Worm (Caenorhabditis elegans): Measurements from ENCODE around the gene T19C3.5.

Gene T19C3.5

DNA sequence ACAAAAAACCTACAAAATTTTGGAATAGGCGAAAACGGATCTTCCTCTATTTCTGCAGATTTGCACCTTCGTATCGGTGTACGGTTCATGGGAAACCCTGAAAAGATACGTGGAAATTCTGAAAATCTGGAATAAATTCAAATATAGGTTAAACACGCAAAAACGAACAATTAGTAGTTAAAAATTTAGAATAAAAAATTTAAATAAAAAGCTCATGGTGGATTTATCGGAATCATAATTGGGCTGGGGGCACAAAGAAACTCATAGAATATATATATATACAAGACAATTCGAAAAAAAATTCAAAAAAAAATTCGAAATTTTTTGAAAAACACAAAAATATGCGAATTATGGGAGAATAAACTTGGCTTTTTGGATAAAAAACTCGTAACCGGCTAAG is 40.7 kb downstream of the T19C3.5 start, which contains the start of gene helq-1:
Gene helq-1 (minus strand): TSS at position 101 of the 400 bp plus-strand sequence.
- TF ChIP-seq hlh-13 (GFP tag; optimal IDR thresholded peaks at IDR 0.05) (no peak), unc-86 (tag; optimal IDR thresholded peaks at IDR 0.05) (no peak), odd-2 (tag; optimal IDR thresholded peaks at IDR 0.05) (no peak), C38D4.7 (GFP tag; optimal IDR thresholded peaks at IDR 0.05) (no peak), ceh-14 (tag; optimal IDR thresholded peaks at IDR 0.05) (no peak), rnt-1 (tag; optimal IDR thresholded peaks at IDR 0.05) (no peak), T23F11.4 (GFP tag; optimal IDR thresholded peaks at IDR 0.05) (no peak), lin-11 (tag; optimal IDR thresholded peaks at IDR 0.05) (no peak), sox-2 (GFP tag; IDR thresholded peaks at IDR 0.05) (no peak), ceh-2 (tag; optimal IDR thresholded peaks at IDR 0.05) (no peak), ceh-48 (tag; optimal IDR thresholded peaks at IDR 0.05) (no peak), ceh-19 (GFP tag; optimal IDR thresholded peaks at IDR 0.05) (no peak), hlh-30 (tag; optimal IDR thresholded peaks at IDR 0.05; ENCODE audit: insufficient read depth) (no peak)

DNA sequence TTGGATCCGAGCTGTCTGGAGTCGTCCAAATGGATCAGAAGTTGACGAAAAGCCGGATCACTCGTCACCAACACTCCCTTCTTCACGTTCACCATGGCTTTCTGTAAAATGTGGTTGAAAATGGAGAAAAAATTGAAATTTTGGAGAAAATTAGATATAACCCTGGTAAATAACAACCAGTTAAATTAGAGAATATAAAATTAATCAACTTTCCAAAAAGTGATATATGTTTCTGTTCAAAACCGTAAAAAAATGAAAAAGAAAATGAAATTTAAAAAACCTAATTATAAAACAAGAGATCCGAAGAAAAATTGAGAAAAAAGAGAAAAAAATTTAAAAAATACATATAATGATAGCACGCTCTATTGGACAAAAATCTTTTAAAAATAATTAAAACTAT is 50.3 kb downstream of the T19C3.5 start, which contains the start of gene gtf-2H5:
Gene gtf-2H5 (minus strand): TSS at position 101 of the 400 bp plus-strand sequence.
- no peak for TF ChIP-seq ceh-34 (tag; optimal IDR thresholded peaks at IDR 0.05)
- TF ChIP-seq lin-11 (tag; optimal IDR thresholded peaks at IDR 0.05) = no peak
- no peak for TF ChIP-seq dmd-4 (tag; optimal IDR thresholded peaks at IDR 0.05; ENCODE audit: borderline replicate concordance)
- TF ChIP-seq ceh-18 (tag; optimal IDR thresholded peaks at IDR 0.05) = no peak
- no peak for TF ChIP-seq zip-5 (tag; optimal IDR thresholded peaks at IDR 0.05)
- no peak for TF ChIP-seq che-1 (tag; optimal IDR thresholded peaks at IDR 0.05)
- no peak for TF ChIP-seq nfya-1 (tag; optimal IDR thresholded peaks at IDR 0.05)
- TF ChIP-seq sox-2 (GFP tag; IDR thresholded peaks at IDR 0.05) = no peak
- TF ChIP-seq hlh-15 (tag; optimal IDR thresholded peaks at IDR 0.05) = no peak

- no peak for TF ChIP-seq tbx-2 (tag; optimal IDR thresholded peaks at IDR 0.05)
- no peak for TF ChIP-seq ceh-22 (tag; optimal IDR thresholded peaks at IDR 0.05)
- no peak for TF ChIP-seq ceh-6 (GFP tag; optimal IDR thresholded peaks at IDR 0.05)
- TF ChIP-seq ceh-2 (tag; optimal IDR thresholded peaks at IDR 0.05) = no peak
- no peak for TF ChIP-seq hlh-15 (tag; optimal IDR thresholded peaks at IDR 0.05)
- no peak for TF ChIP-seq ttx-3 (tag; optimal IDR thresholded peaks at IDR 0.05)
- no peak for TF ChIP-seq ceh-30 (tag; optimal IDR thresholded peaks at IDR 0.05)
- TF ChIP-seq unc-3 (GFP tag; conservative IDR thresholded peaks at IDR 0.05) = no peak
- TF ChIP-seq unc-3 (tag; optimal IDR thresholded peaks at IDR 0.05) = no peak
- TF ChIP-seq syd-9 (tag; optimal IDR thresholded peaks at IDR 0.05) = no peak
- no peak for TF ChIP-seq ama-1 (optimal IDR thresholded peaks at IDR 0.05)
- TF ChIP-seq dmd-4 (tag; optimal IDR thresholded peaks at IDR 0.05; ENCODE audit: borderline replicate concordance) = no peak
- TF ChIP-seq hlh-8 (tag; optimal IDR thresholded peaks at IDR 0.05) = no peak
- no peak for TF ChIP-seq gmeb-2 (tag; optimal IDR thresholded peaks at IDR 0.05)
- TF ChIP-seq mec-3 (tag; optimal IDR thresholded peaks at IDR 0.05; ENCODE audit: borderline replicate concordance) = no peak
- no peak for TF ChIP-seq K02D7.2 (tag; optimal IDR thresholded peaks at IDR 0.05)
- TF ChIP-seq hlh-6 (tag; optimal IDR thresholded peaks at IDR 0.05) = no peak
- TF ChIP-seq ceh-34 (tag; optimal IDR thresholded peaks at IDR 0.05) = no peak
- no peak for TF ChIP-seq ceh-9 (tag; optimal IDR thresholded peaks at IDR 0.05)
These were observed 51.2 kb downstream of the T19C3.5 start for ce11 chrIII:576555-576954.
